Fruit fly (Drosophila melanogaster) whole organism, embryonic: Measurements from ENCODE around the gene RtcB.

Source experiments
- Asciz ChIP-seq: fragments of 200-800 bp; sonication (Bioruptor generic); optimal IDR thresholded peaks from 2 replicates; lab custom pipeline; 2017; ENCODE audit warnings: missing biosample characterization, mild to moderate bottlenecking, missing genetic modification characterization, missing genetic modification reagents
- Blimp-1 ChIP-seq: fragments of 200-800 bp; sonication (Bioruptor generic); optimal IDR thresholded peaks from 3 replicates; lab custom pipeline; 2018; ENCODE audit warnings: missing biosample characterization, missing genetic modification characterization, mild to moderate bottlenecking, moderate library complexity, missing genetic modification reagents
- C15 ChIP-seq: fragments of 200-800 bp; sonication (Bioruptor generic); IDR thresholded peaks from 3 replicates; pipeline ENCODE4 v1.3.6; 2022; ENCODE audit warnings: missing biosample characterization, missing genetic modification characterization
- CG10209 ChIP-seq: fragments of 200-800 bp; sonication (Bioruptor generic); optimal IDR thresholded peaks from 3 replicates; lab custom pipeline; 2017; ENCODE audit warnings: missing biosample characterization, mild to moderate bottlenecking, missing genetic modification characterization, missing genetic modification reagents
- CG10267 ChIP-seq: fragments of 200-800 bp; sonication (Bioruptor generic); optimal IDR thresholded peaks from 2 replicates; lab custom pipeline; 2018; ENCODE audit warnings: missing biosample characterization, mild to moderate bottlenecking, missing genetic modification characterization, moderate library complexity
- CG10366 ChIP-seq: fragments of 200-800 bp; sonication (Bioruptor generic); IDR thresholded peaks from 2 replicates; pipeline ENCODE4 v1.3.6; 2022; ENCODE audit warnings: missing biosample characterization, missing genetic modification characterization
- CG10959 ChIP-seq: fragments of 200-800 bp; sonication (Bioruptor generic); IDR thresholded peaks from 2 replicates; pipeline ENCODE4 v1.3.6; 2022; ENCODE audit warnings: missing biosample characterization, missing genetic modification characterization
- CG11456 ChIP-seq: fragments of 200-800 bp; sonication (Bioruptor generic); IDR thresholded peaks from 3 replicates; pipeline ENCODE4 v1.3.6; 2022; ENCODE audit warnings: missing biosample characterization, missing genetic modification characterization
- CG11696 ChIP-seq: fragments of 200-800 bp; sonication (Bioruptor generic); IDR thresholded peaks from 2 replicates; pipeline ENCODE4 v1.3.6; 2022; ENCODE audit warnings: missing biosample characterization, missing genetic modification characterization
- CG11723 ChIP-seq: fragments of 200-800 bp; sonication (Bioruptor generic); optimal IDR thresholded peaks from 2 replicates; lab custom pipeline; 2017; ENCODE audit warnings: missing biosample characterization, mild to moderate bottlenecking, missing genetic modification characterization
- CG12299 ChIP-seq: fragments of 200-800 bp; sonication (Bioruptor generic); optimal IDR thresholded peaks from 2 replicates; lab custom pipeline; 2018; ENCODE audit warnings: missing biosample characterization, mild to moderate bottlenecking, missing genetic modification characterization
- CG14014 ChIP-seq: fragments of 200-800 bp; sonication (Bioruptor generic); IDR thresholded peaks from 2 replicates; pipeline ENCODE4 v1.3.6; 2022; ENCODE audit warnings: missing biosample characterization, missing genetic modification characterization
- CG14667 ChIP-seq: fragments of 200-800 bp; sonication (Bioruptor generic); IDR thresholded peaks from 2 replicates; pipeline ENCODE4 v1.3.6; 2022; ENCODE audit warnings: missing biosample characterization, missing genetic modification characterization
- CG1602 ChIP-seq: fragments of 200-800 bp; sonication (Bioruptor generic); optimal IDR thresholded peaks from 3 replicates; lab custom pipeline; 2016; ENCODE audit warnings: missing biosample characterization, missing genetic modification characterization
- CG17612 ChIP-seq: fragments of 200-800 bp; sonication (Bioruptor generic); IDR thresholded peaks from 2 replicates; pipeline ENCODE4 v1.3.6; 2022; ENCODE audit warnings: missing biosample characterization, missing genetic modification characterization
- CG18262 ChIP-seq: fragments of 200-800 bp; optimal IDR thresholded peaks from 3 replicates; lab custom pipeline; 2019; ENCODE audit warnings: missing biosample characterization, mild to moderate bottlenecking, missing genetic modification characterization, moderate library complexity
- CG18476 ChIP-seq: fragments of 200-800 bp; sonication (Bioruptor generic); optimal IDR thresholded peaks from 2 replicates; lab custom pipeline; 2016; ENCODE audit warnings: missing biosample characterization, mild to moderate bottlenecking, missing genetic modification characterization
- CG2120 ChIP-seq: fragments of 200-800 bp; sonication (Bioruptor generic); optimal IDR thresholded peaks from 3 replicates; lab custom pipeline; 2016; ENCODE audit warnings: missing biosample characterization, missing genetic modification characterization
- CG2875 ChIP-seq: fragments of 200-800 bp; sonication (Bioruptor generic); optimal IDR thresholded peaks from 2 replicates; lab custom pipeline; 2017; ENCODE audit warnings: missing biosample characterization, mild to moderate bottlenecking, missing genetic modification characterization, missing genetic modification reagents
- CG34376 ChIP-seq: fragments of 200-800 bp; sonication (Bioruptor generic); optimal IDR thresholded peaks from 2 replicates; lab custom pipeline; 2018; ENCODE audit warnings: missing biosample characterization, mild to moderate bottlenecking, missing genetic modification characterization
- CHES-1-like ChIP-seq: fragments of 200-800 bp; sonication (Bioruptor generic); optimal IDR thresholded peaks from 2 replicates; lab custom pipeline; 2016; ENCODE audit warnings: missing biosample characterization, missing genetic modification characterization
- Eip74EF ChIP-seq, 2 experiments: fragments of 200-800 bp in 1 of 2; fragments of >200 bp in 1 of 2; sonication (Bioruptor generic) in 1 of 2; optimal IDR thresholded peaks; 2 replicates each; lab custom pipeline; 2017 to 2019; ENCODE audit warnings: missing biosample characterization in 2 of 2, missing genetic modification characterization in 2 of 2, mild to moderate bottlenecking in 1 of 2, moderate library complexity in 1 of 2
- Hr3 ChIP-seq: fragments of 200-800 bp; sonication (Bioruptor generic); optimal IDR thresholded peaks from 3 replicates; lab custom pipeline; 2016; ENCODE audit warnings: missing biosample characterization, missing genetic modification characterization
- Lim3 ChIP-seq: fragments of 200-800 bp; sonication (Bioruptor generic); IDR thresholded peaks from 2 replicates; pipeline ENCODE4 v1.3.6; 2022; ENCODE audit warnings: missing biosample characterization, missing genetic modification characterization
- MTF-1 ChIP-seq: fragments of 200-800 bp; sonication (Bioruptor generic); optimal IDR thresholded peaks from 2 replicates; lab custom pipeline; 2018; ENCODE audit warnings: missing biosample characterization, mild to moderate bottlenecking, missing genetic modification characterization, borderline replicate concordance
- NC2β ChIP-seq: fragments of 200-800 bp; sonication (Bioruptor generic); optimal IDR thresholded peaks from 2 replicates; lab custom pipeline; 2016; ENCODE audit warnings: missing biosample characterization, missing genetic modification characterization
- NFAT ChIP-seq: fragments of 200-800 bp; sonication (Bioruptor generic); IDR thresholded peaks from 2 replicates; pipeline ENCODE4 v1.3.6; 2022; ENCODE audit warnings: missing biosample characterization, missing genetic modification characterization
- Nf-YC ChIP-seq: fragments of 200-800 bp; optimal IDR thresholded peaks from 3 replicates; lab custom pipeline; 2019; ENCODE audit warnings: missing biosample characterization, mild to moderate bottlenecking, missing genetic modification characterization, moderate library complexity
- Poxn ChIP-seq: fragments of 200-800 bp; sonication (Bioruptor generic); IDR thresholded peaks from 2 replicates; pipeline ENCODE4 v1.3.6; 2022; ENCODE audit warnings: missing biosample characterization, missing genetic modification characterization
- Ravus ChIP-seq: fragments of 200-800 bp; sonication (Bioruptor generic); IDR thresholded peaks from 2 replicates; pipeline ENCODE4 v1.3.6; 2022; ENCODE audit warnings: missing biosample characterization, missing genetic modification characterization
- TFAM ChIP-seq: fragments of 200-800 bp; sonication (Bioruptor generic); optimal IDR thresholded peaks from 2 replicates; lab custom pipeline; 2017; ENCODE audit warnings: missing biosample characterization, missing genetic modification characterization, inconsistent platforms
- Trl ChIP-seq, 3 experiments: fragments of >200 bp in 2 of 3; fragments of 200-800 bp in 1 of 3; sonication (Bioruptor generic) in 1 of 3; optimal IDR thresholded peaks; 2 replicates in 1 of 3; 3 replicates in 2 of 3; lab custom pipeline; 2016 to 2017; ENCODE audit warnings: missing biosample characterization in 1 of 3, missing genetic modification characterization in 1 of 3
- Usf ChIP-seq: fragments of 200-800 bp; sonication (Bioruptor generic); optimal IDR thresholded peaks from 2 replicates; lab custom pipeline; 2017; ENCODE audit warnings: missing genotype, missing biosample characterization, missing genetic modification characterization
- bsh ChIP-seq, 2 experiments: fragments of 200-800 bp; sonication (Bioruptor generic); optimal IDR thresholded peaks; 2 replicates each; lab custom pipeline; 2017 to 2018; ENCODE audit warnings: mild to moderate bottlenecking in 2 of 2, missing biosample characterization in 2 of 2, missing genetic modification characterization in 2 of 2, moderate library complexity in 1 of 2
- chn ChIP-seq: fragments of 200-800 bp; sonication (Bioruptor generic); optimal IDR thresholded peaks from 2 replicates; lab custom pipeline; 2016; ENCODE audit warnings: missing biosample characterization, missing genetic modification characterization
- ci ChIP-seq: fragments of 200-800 bp; sonication (Bioruptor generic); IDR thresholded peaks from 3 replicates; pipeline ENCODE4 v1.3.6; 2022; ENCODE audit warnings: missing biosample characterization, missing genetic modification characterization
- danr ChIP-seq: fragments of 200-800 bp; sonication (Bioruptor generic); IDR thresholded peaks from 2 replicates; pipeline ENCODE4 v1.3.6; 2022; ENCODE audit warnings: missing biosample characterization, missing genetic modification characterization
- dpn ChIP-seq, 2 experiments: fragments of 200-800 bp; sonication (Bioruptor generic); optimal IDR thresholded peaks; 3 replicates each; lab custom pipeline; 2016; ENCODE audit warnings: missing biosample characterization in 2 of 2, missing genetic modification characterization in 2 of 2
- onecut ChIP-seq: fragments of 200-800 bp; sonication (Bioruptor generic); IDR thresholded peaks from 2 replicates; pipeline ENCODE4 v1.3.6; 2022; ENCODE audit warnings: missing biosample characterization, missing genetic modification characterization
- org-1 ChIP-seq: fragments of 200-800 bp; sonication (Bioruptor generic); optimal IDR thresholded peaks from 2 replicates; lab custom pipeline; 2017; ENCODE audit warnings: missing biosample characterization, missing genetic modification characterization
- rib ChIP-seq: fragments of 200-800 bp; sonication (Bioruptor generic); IDR thresholded peaks from 2 replicates; pipeline ENCODE4 v1.3.6; 2022; ENCODE audit warnings: missing biosample characterization, missing genetic modification characterization
- sens-2 ChIP-seq: fragments of 200-800 bp; sonication (Bioruptor generic); IDR thresholded peaks from 2 replicates; pipeline ENCODE4 v1.3.6; 2022; ENCODE audit warnings: missing biosample characterization, missing genetic modification characterization
- shn ChIP-seq: fragments of 200-800 bp; sonication (Bioruptor generic); optimal IDR thresholded peaks from 3 replicates; lab custom pipeline; 2016; ENCODE audit warnings: missing biosample characterization, missing genetic modification characterization
- sim ChIP-seq: fragments of 200-800 bp; sonication (Bioruptor generic); IDR thresholded peaks from 2 replicates; pipeline ENCODE4 v1.3.6; 2022; ENCODE audit warnings: missing biosample characterization, missing genetic modification characterization
- sob ChIP-seq: fragments of 200-800 bp; sonication (Bioruptor generic); IDR thresholded peaks from 2 replicates; pipeline ENCODE4 v1.3.6; 2022; ENCODE audit warnings: missing biosample characterization, missing genetic modification characterization
- ssp ChIP-seq: fragments of 200-800 bp; sonication (Bioruptor generic); IDR thresholded peaks from 2 replicates; pipeline ENCODE4 v1.3.6; 2022; ENCODE audit warnings: missing biosample characterization, missing genetic modification characterization
- stc ChIP-seq: fragments of 200-800 bp; sonication (Bioruptor generic); IDR thresholded peaks from 2 replicates; pipeline ENCODE4 v1.3.6; 2022; ENCODE audit warnings: missing biosample characterization, missing genetic modification characterization
- toy ChIP-seq: fragments of 200-800 bp; sonication (Bioruptor generic); IDR thresholded peaks from 2 replicates; pipeline ENCODE4 v1.3.6; 2022; ENCODE audit warnings: missing biosample characterization, missing genetic modification characterization
- tup ChIP-seq: fragments of 200-800 bp; sonication (Bioruptor generic); optimal IDR thresholded peaks from 2 replicates; lab custom pipeline; 2016; ENCODE audit warnings: missing biosample characterization, mild to moderate bottlenecking, missing genetic modification characterization, moderate library complexity
- vnd ChIP-seq: fragments of 200-800 bp; sonication (Bioruptor generic); IDR thresholded peaks from 3 replicates; pipeline ENCODE4 v1.3.6; 2022; ENCODE audit warnings: missing biosample characterization, missing genetic modification characterization; ENCODE audit not compliant: partially characterized antibody
- wor ChIP-seq: fragments of 200-800 bp; sonication (Bioruptor generic); IDR thresholded peaks from 2 replicates; pipeline ENCODE4 v1.3.6; 2022; ENCODE audit warnings: missing biosample characterization, missing genetic modification characterization
- zen ChIP-seq: fragments of 200-800 bp; sonication (Bioruptor generic); optimal IDR thresholded peaks from 3 replicates; lab custom pipeline; 2018; ENCODE audit warnings: missing biosample characterization, mild to moderate bottlenecking, missing genetic modification characterization, moderate library complexity

The RtcB gene

dm6 chr2L:19426330-19426781 is 4.1 kb upstream of the RtcB start, which contains the start of gene Pax (continued):
- TF ChIP-seq CG17612 (GFP tag; lab: Robert Waterston, UW), result no peak
- TF ChIP-seq CG10959 (GFP tag; lab: Robert Waterston, UW), result no peak
- no peak for TF ChIP-seq sob
- no peak for TF ChIP-seq shn (GFP tag; lab: Kevin White, UChicago)
- TF ChIP-seq ssp (GFP tag; lab: Robert Waterston, UW), result no peak
- TF ChIP-seq CG18476 (GFP tag; lab: Kevin White, UChicago), result no peak
- peak; percentile 72 for TF ChIP-seq Nf-YC (tag; lab: Kevin White, UChicago)
- TF ChIP-seq C15 (GFP tag; lab: Robert Waterston, UW), result no peak
- TF ChIP-seq Blimp-1 (GFP tag; lab: Kevin White, UChicago), result no peak
- no peak for TF ChIP-seq CG12299 (tag; lab: Kevin White, UChicago)
- no peak for TF ChIP-seq Hr3
- no peak for TF ChIP-seq CG18262
- TF ChIP-seq danr (GFP tag; lab: Robert Waterston, UW), result no peak
- TF ChIP-seq CG14667, result no peak
- TF ChIP-seq CG34376 (GFP tag; lab: Kevin White, UChicago), result peak; percentile 68
- TF ChIP-seq Trl (optimal IDR thresholded peaks at IDR 0.05; lab: Kevin White, UChicago), result peak; percentile 66 to 77
- no peak for TF ChIP-seq Trl (GFP tag; optimal IDR thresholded peaks at IDR 0.05; lab: Kevin White, UChicago)
- TF ChIP-seq bsh (GFP tag; optimal IDR thresholded peaks at IDR 0.05; lab: Kevin White, UChicago), result no peak
- TF ChIP-seq CG2875, result no peak
- no peak for TF ChIP-seq TFAM (GFP tag; lab: Kevin White, UChicago)
- TF ChIP-seq CG11456 (GFP tag; lab: Robert Waterston, UW), result no peak
- no peak for TF ChIP-seq org-1
- no peak for TF ChIP-seq Eip74EF (GFP tag; optimal IDR thresholded peaks at IDR 0.05; lab: Kevin White, UChicago)
- no peak for TF ChIP-seq CG14014 (GFP tag; lab: Robert Waterston, UW)
- TF ChIP-seq vnd (GFP tag; lab: Robert Waterston, UW), result peak; percentile 86
- TF ChIP-seq sim (GFP tag; lab: Robert Waterston, UW), result no peak
- no peak for TF ChIP-seq CG1602
- TF ChIP-seq toy (GFP tag; lab: Robert Waterston, UW), result no peak
- no peak for TF ChIP-seq tup (GFP tag; lab: Kevin White, UChicago)
- no peak for TF ChIP-seq CG11696
- TF ChIP-seq wor (GFP tag; lab: Robert Waterston, UW), result no peak
- TF ChIP-seq onecut, result no peak
- no peak for TF ChIP-seq stc (GFP tag; lab: Robert Waterston, UW)
- TF ChIP-seq Ravus (GFP tag; lab: Robert Waterston, UW), result no peak
- TF ChIP-seq ci, result no peak
- TF ChIP-seq CG2120 (GFP tag; lab: Kevin White, UChicago), result no peak
- TF ChIP-seq CG10209, result no peak
- TF ChIP-seq NC2β (GFP tag; lab: Kevin White, UChicago), result no peak
- TF ChIP-seq CG11723, result no peak
- no peak for TF ChIP-seq Asciz
- TF ChIP-seq Poxn (GFP tag; lab: Robert Waterston, UW), result no peak
- no peak for TF ChIP-seq MTF-1 (GFP tag; lab: Kevin White, UChicago)
- TF ChIP-seq dpn (GFP tag; optimal IDR thresholded peaks at IDR 0.05; lab: Kevin White, UChicago), result no peak
- no peak for TF ChIP-seq rib (GFP tag; lab: Robert Waterston, UW)
- TF ChIP-seq Usf (GFP tag; lab: Kevin White, UChicago), result no peak
- TF ChIP-seq CHES-1-like (GFP tag; lab: Kevin White, UChicago), result no peak
- TF ChIP-seq zen (tag; lab: Kevin White, UChicago), result no peak
- peak; percentile 1 for TF ChIP-seq CG10267
- TF ChIP-seq NFAT, result no peak
- TF ChIP-seq sens-2, result no peak
- TF ChIP-seq chn (GFP tag; lab: Kevin White, UChicago), result no peak
- TF ChIP-seq Lim3 (GFP tag; lab: Robert Waterston, UW), result no peak
- TF ChIP-seq CG10366 (GFP tag; lab: Robert Waterston, UW), result no peak
